Worm (Caenorhabditis elegans): ENCODE measurements around the gene T25B6.3.

- TF ChIP-seq unc-39 (tag; optimal IDR thresholded peaks at IDR 0.05) = no peak
- no peak for TF ChIP-seq pqm-1 (tag; optimal IDR thresholded peaks at IDR 0.05)
- no peak for TF ChIP-seq ceh-32 (tag; optimal IDR thresholded peaks at IDR 0.05; ENCODE audit: poor library complexity)
- TF ChIP-seq unc-62 (GFP tag; optimal IDR thresholded peaks at IDR 0.05 in 1 of 2) = no peak
- TF ChIP-seq unc-62 (tag; optimal IDR thresholded peaks at IDR 0.05) = no peak
Observed at ce11 chrX:9021645-9022044, 5.8 kb upstream of the T25B6.3 start, which contains the start of gene T25B6.5.
